Worm (Caenorhabditis elegans) whole organism, mixed stage, embryonic: ENCODE results near the gene elo-2.
A peak's percentile ranks its signal among the peaks of the same experiment; 100 is the strongest.

Experiments
- M03D4.4 ChIP-seq: sonication (generic microtip); optimal IDR thresholded peaks from 2 replicates; lab custom pipeline; 2017; ENCODE audit warnings: mild to moderate bottlenecking, missing genetic modification characterization, missing compliant biosample characterization
- blmp-1 ChIP-seq: fragments of 150-350 bp; optimal IDR thresholded peaks from 2 replicates; lab custom pipeline; 2014; ENCODE audit warnings: missing biosample characterization, missing genetic modification characterization
- cnd-1 ChIP-seq: fragments of 200-800 bp; sonication (Bioruptor generic); optimal IDR thresholded peaks from 2 replicates; lab custom pipeline; 2018; ENCODE audit warnings: mild to moderate bottlenecking, missing genetic modification characterization, missing compliant biosample characterization
- lin-13 ChIP-seq: fragments of 150-350 bp; optimal IDR thresholded peaks from 2 replicates; lab custom pipeline; 2014; ENCODE audit warnings: missing biosample characterization, missing genetic modification characterization
- lsy-2 ChIP-seq: fragments of 150-350 bp; optimal IDR thresholded peaks from 2 replicates; lab custom pipeline; 2014; ENCODE audit warnings: missing biosample characterization, missing genetic modification characterization
- mep-1 ChIP-seq: fragments of 150-350 bp; optimal IDR thresholded peaks from 2 replicates; lab custom pipeline; 2017; ENCODE audit warnings: missing biosample characterization, missing genetic modification reagents, missing genetic modification characterization, inconsistent platforms
- nhr-12 ChIP-seq: fragments of 150-350 bp; optimal IDR thresholded peaks from 2 replicates; lab custom pipeline; 2014; ENCODE audit warnings: missing biosample characterization, missing genetic modification characterization
- nhr-2 ChIP-seq: fragments of 150-350 bp; optimal IDR thresholded peaks from 2 replicates; lab custom pipeline; 2014; ENCODE audit warnings: missing biosample characterization, missing genetic modification characterization
- pha-4 ChIP-seq: fragments of 150-350 bp; optimal IDR thresholded peaks from 2 replicates; lab custom pipeline; 2018; ENCODE audit warnings: missing biosample characterization, missing genetic modification reagents, missing genetic modification characterization
- sem-2 ChIP-seq: fragments of 200-800 bp; sonication (Bioruptor generic); optimal IDR thresholded peaks from 2 replicates; lab custom pipeline; 2018; ENCODE audit warnings: mild to moderate bottlenecking, missing genetic modification characterization, missing compliant biosample characterization
- unc-120 ChIP-seq: sonication (generic microtip); optimal IDR thresholded peaks from 2 replicates; lab custom pipeline; 2017; ENCODE audit warnings: missing genetic modification characterization, missing compliant biosample characterization; ENCODE audit not compliant: poor library complexity, severe bottlenecking
- unc-39 ChIP-seq: fragments of 150-350 bp; optimal IDR thresholded peaks from 2 replicates; lab custom pipeline; 2014; ENCODE audit warnings: missing biosample characterization, missing genetic modification characterization
- ztf-11 ChIP-seq: fragments of 150-350 bp; optimal IDR thresholded peaks from 2 replicates; lab custom pipeline; 2014; ENCODE audit warnings: missing biosample characterization, missing genetic modification characterization

DNA sequence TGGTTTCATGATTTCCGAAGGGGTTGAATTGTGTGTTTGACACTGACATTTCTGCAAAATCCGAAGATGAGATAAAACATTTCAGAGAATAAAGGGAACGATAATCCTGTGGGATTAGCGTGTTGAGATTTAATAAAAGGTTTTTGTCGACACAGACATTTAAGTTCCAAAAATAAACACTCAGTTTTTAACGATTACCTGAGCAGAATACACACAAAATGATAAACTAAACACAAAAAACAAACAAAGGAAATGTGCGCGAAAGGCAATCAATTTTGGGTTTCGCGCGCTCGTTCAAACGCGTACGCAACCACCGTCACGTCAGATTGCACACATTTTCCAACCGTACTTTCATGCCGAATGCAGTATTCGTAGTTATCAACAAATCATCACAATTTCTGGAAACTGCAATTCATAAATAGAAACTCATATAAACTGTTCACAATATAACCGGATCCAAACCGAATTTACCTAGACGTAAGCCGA, 5.9 kb downstream of the elo-2 start, which contains the start of gene rif-1.1:
- TF ChIP-seq lsy-2 (peak; percentile 82), nhr-12 (tag; lab: Kevin White, UChicago) (no peak), ztf-11 (tag; lab: Kevin White, UChicago) (no peak), unc-39 (tag; lab: Kevin White, UChicago) (no peak), M03D4.4 (tag; lab: Kevin White, UChicago) (no peak), unc-120 (no peak), mep-1 (peak; percentile 11), cnd-1 (no peak), sem-2 (no peak), nhr-2 (no peak), pha-4 (tag; lab: Kevin White, UChicago) (peak; percentile 10), lin-13 (tag; lab: Kevin White, UChicago) (no peak), blmp-1 (tag; lab: Kevin White, UChicago) (no peak)
